Fruit fly (Drosophila melanogaster) S2 (cell line): Measurements from ENCODE around the gene FucTB.

Experiments used
- CG8478 ChIP-seq: fragments of >200 bp; optimal IDR thresholded peaks from 2 replicates; lab custom pipeline; 2018
- CTCF ChIP-seq, 2 experiments: fragments of >200 bp; optimal IDR thresholded peaks; 2 replicates each; lab custom pipeline; 2018

DNA sequence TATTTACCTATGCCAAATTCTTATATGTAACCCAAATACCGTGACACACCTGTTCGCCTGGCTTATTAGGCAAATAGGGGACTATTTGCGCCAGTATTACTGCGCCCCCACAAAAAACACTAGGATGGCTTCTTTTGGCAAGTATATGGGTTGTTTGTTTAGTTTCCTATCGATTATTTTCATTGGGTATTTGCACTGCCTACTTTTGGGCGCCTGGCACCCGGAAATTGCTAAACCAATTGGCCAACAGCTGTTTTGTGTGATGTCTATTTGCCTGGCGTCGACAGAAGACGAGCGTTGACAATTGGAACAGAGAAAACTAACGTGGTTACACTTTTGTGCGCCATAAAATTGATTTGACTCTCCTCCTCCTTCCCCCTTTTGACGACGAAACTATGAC is 22.1 kb upstream of the FucTB start:
- TF ChIP-seq CTCF (optimal IDR thresholded peaks at IDR 0.05; lab: Kevin White, UChicago) = no peak
- no peak for TF ChIP-seq CG8478 (lab: Kevin White, UChicago)
